Worm (Caenorhabditis elegans) whole organism, young adult: ENCODE measurements around the gene ttbk-2.1.

ENCODE experiments used
- B0261.1 ChIP-seq: sonication (generic microtip); optimal IDR thresholded peaks from 2 replicates; lab custom pipeline; 2016; ENCODE audit warnings: mild to moderate bottlenecking, missing genetic modification characterization, moderate library complexity, missing compliant biosample characterization
- Y53F4B.3 ChIP-seq: fragments of 200-800 bp; sonication (Bioruptor generic); IDR thresholded peaks from 2 replicates; pipeline ENCODE4 v1.3.6; 2022; ENCODE audit warnings: missing genetic modification reagents, missing genetic modification characterization, missing compliant biosample characterization
- ama-1 ChIP-seq, 3 experiments: fragments of 150-350 bp in 1 of 3; sonication (generic microtip) in 2 of 3; optimal IDR thresholded peaks; 2 replicates each; lab custom pipeline; 2014 to 2018; ENCODE audit warnings: missing biosample characterization in 2 of 3, missing genetic modification characterization in 2 of 3, missing genetic modification reagents in 2 of 3
- lin-40 ChIP-seq: sonication (generic microtip); optimal IDR thresholded peaks from 2 replicates; lab custom pipeline; 2016; ENCODE audit warnings: missing genetic modification characterization, mild to moderate bottlenecking, missing compliant biosample characterization, missing genotype, missing genetic modification reagents
- pbrm-1 ChIP-seq: fragments of 200-800 bp; sonication (Bioruptor generic); IDR thresholded peaks from 2 replicates; pipeline ENCODE4 v1.3.6; 2022; ENCODE audit warnings: missing genetic modification reagents, missing genetic modification characterization, missing compliant biosample characterization
- sdz-38 ChIP-seq: sonication (generic microtip); optimal IDR thresholded peaks from 2 replicates; lab custom pipeline; 2016; ENCODE audit warnings: missing genotype, missing genetic modification characterization, missing compliant biosample characterization
- snpc-1.3 ChIP-seq: sonication (generic microtip); optimal IDR thresholded peaks from 2 replicates; lab custom pipeline; 2017; ENCODE audit warnings: missing genetic modification characterization, mild to moderate bottlenecking, missing compliant biosample characterization, antibody characterized with exemption, moderate library complexity, missing genotype, missing genetic modification reagents; ENCODE audit not compliant: insufficient read depth

ce11 chrIV:5273385-5273784 lies 14.9 kb downstream of the ttbk-2.1 start:
- no peak for TF ChIP-seq B0261.1
- no peak for TF ChIP-seq sdz-38 (tag; lab: Kevin White, UChicago)
- TF ChIP-seq Y53F4B.3 (GFP tag; lab: Robert Waterston, UW), result no peak
- TF ChIP-seq lin-40 (tag; lab: Kevin White, UChicago), result no peak
- no peak for TF ChIP-seq pbrm-1
- no peak for TF ChIP-seq ama-1 (optimal IDR thresholded peaks at IDR 0.05; lab: Kevin White, UChicago)
- TF ChIP-seq ama-1 (GFP tag; optimal IDR thresholded peaks at IDR 0.05; lab: Kevin White, UChicago), result no peak
- TF ChIP-seq snpc-1.3 (tag; lab: Kevin White, UChicago), result no peak
